Worm (Caenorhabditis elegans) whole organism, early embryonic: Measurements from ENCODE around the gene W07A12.4.

Source experiments
- B0310.2 ChIP-seq: sonication (generic microtip); optimal IDR thresholded peaks from 2 replicates; lab custom pipeline; 2016; ENCODE audit warnings: mild to moderate bottlenecking, missing genetic modification characterization, missing compliant biosample characterization
- F13C5.2 ChIP-seq: sonication (generic microtip); optimal IDR thresholded peaks from 2 replicates; lab custom pipeline; 2017; ENCODE audit warnings: mild to moderate bottlenecking, missing genetic modification characterization, inconsistent platforms, missing compliant biosample characterization
- aly-1 ChIP-seq: sonication (generic microtip); optimal IDR thresholded peaks from 2 replicates; lab custom pipeline; 2016; ENCODE audit warnings: missing genetic modification characterization, missing compliant biosample characterization
- ama-1 ChIP-seq: fragments of 150-350 bp; optimal IDR thresholded peaks from 2 replicates; lab custom pipeline; 2014
- ceh-13 ChIP-seq: fragments of 200-800 bp; sonication (Bioruptor generic); optimal IDR thresholded peaks from 2 replicates; lab custom pipeline; 2018; ENCODE audit warnings: mild to moderate bottlenecking, missing genetic modification characterization, missing compliant biosample characterization
- ceh-36 ChIP-seq: sonication (generic microtip); optimal IDR thresholded peaks from 2 replicates; lab custom pipeline; 2016; ENCODE audit warnings: missing genetic modification characterization, inconsistent platforms, missing compliant biosample characterization
- ets-7 ChIP-seq: sonication (generic microtip); optimal IDR thresholded peaks from 2 replicates; lab custom pipeline; 2016; ENCODE audit warnings: missing genotype, missing genetic modification characterization, missing compliant biosample characterization
- flt-1 ChIP-seq: fragments of 200-800 bp; sonication (Bioruptor generic); IDR thresholded peaks from 2 replicates; pipeline ENCODE4 v1.3.6; 2022; ENCODE audit warnings: missing genetic modification characterization, missing compliant biosample characterization
- hmbx-1 ChIP-seq: sonication (generic microtip); optimal IDR thresholded peaks from 2 replicates; lab custom pipeline; 2016; ENCODE audit warnings: mild to moderate bottlenecking, missing genetic modification characterization, missing compliant biosample characterization
- hmg-4 ChIP-seq: fragments of 200-800 bp; sonication (Bioruptor generic); optimal IDR thresholded peaks from 2 replicates; lab custom pipeline; 2018; ENCODE audit warnings: mild to moderate bottlenecking, missing genetic modification characterization, missing compliant biosample characterization
- hnd-1 ChIP-seq: sonication (generic microtip); optimal IDR thresholded peaks from 2 replicates; lab custom pipeline; 2016; ENCODE audit warnings: missing genetic modification characterization, missing compliant biosample characterization
- pes-1 ChIP-seq: fragments of 200-800 bp; sonication (Bioruptor generic); IDR thresholded peaks from 2 replicates; pipeline ENCODE4 v1.3.6; 2022; ENCODE audit warnings: missing genetic modification reagents, missing genetic modification characterization, missing compliant biosample characterization
- scrt-1 ChIP-seq: fragments of 200-800 bp; sonication (Bioruptor generic); IDR thresholded peaks from 2 replicates; pipeline ENCODE4 v1.3.6; 2022; ENCODE audit warnings: missing genetic modification characterization, missing compliant biosample characterization
- sea-1 ChIP-seq: fragments of 200-800 bp; sonication (Bioruptor generic); conservative IDR thresholded peaks from 2 replicates; pipeline ENCODE4 v1.3.6; 2022; ENCODE audit warnings: missing genetic modification characterization, missing compliant biosample characterization
- tbx-11 ChIP-seq: fragments of 200-800 bp; sonication (Bioruptor generic); IDR thresholded peaks from 2 replicates; pipeline ENCODE4 v1.3.6; 2022; ENCODE audit warnings: missing genetic modification characterization, missing compliant biosample characterization
- tbx-37 ChIP-seq: fragments of 200-800 bp; sonication (Bioruptor generic); conservative IDR thresholded peaks from 2 replicates; pipeline ENCODE4 v1.3.6; 2022; ENCODE audit warnings: missing genetic modification reagents, missing genetic modification characterization, missing compliant biosample characterization
- tra-4 ChIP-seq: sonication (generic microtip); optimal IDR thresholded peaks from 2 replicates; lab custom pipeline; 2017; ENCODE audit warnings: missing genetic modification characterization, missing compliant biosample characterization

Gene W07A12.4

DNA sequence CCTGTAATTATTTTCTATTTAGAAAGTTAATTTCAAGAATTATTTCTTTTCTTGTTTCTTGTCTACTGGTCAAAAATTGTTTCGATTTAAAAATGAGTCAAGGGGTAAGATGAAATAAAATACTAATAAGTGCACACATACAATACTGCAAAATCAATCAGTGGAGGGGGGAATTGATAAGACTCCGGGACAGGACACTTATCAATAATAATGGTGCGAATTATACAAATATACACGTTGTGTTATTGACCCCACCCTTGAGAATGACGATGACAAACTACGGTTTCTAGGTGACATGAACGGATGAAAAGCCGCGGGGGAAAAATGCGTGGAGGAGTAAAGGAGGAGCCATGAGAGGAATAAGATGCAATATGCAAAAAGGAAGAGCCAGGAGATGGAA is 35.1 kb downstream of the W07A12.4 start:
- TF ChIP-seq flt-1 (GFP tag; lab: Robert Waterston, UW) = no peak
- no peak for TF ChIP-seq tra-4 (tag; lab: Kevin White, UChicago)
- TF ChIP-seq aly-1 (tag; lab: Kevin White, UChicago) = no peak
- no peak for TF ChIP-seq pes-1 (GFP tag; lab: Robert Waterston, UW)
- TF ChIP-seq hmg-4 (GFP tag; lab: Kevin White, UChicago) = no peak
- TF ChIP-seq scrt-1 (GFP tag; lab: Robert Waterston, UW) = no peak
- no peak for TF ChIP-seq hnd-1 (tag; lab: Kevin White, UChicago)
- TF ChIP-seq ets-7 (tag; lab: Kevin White, UChicago) = no peak
- no peak for TF ChIP-seq sea-1
- TF ChIP-seq tbx-11 (GFP tag; lab: Robert Waterston, UW) = no peak
- no peak for TF ChIP-seq B0310.2 (tag; lab: Kevin White, UChicago)
- TF ChIP-seq ceh-13 = no peak
- no peak for TF ChIP-seq tbx-37 (GFP tag; lab: Robert Waterston, UW)
- TF ChIP-seq hmbx-1 (tag; lab: Kevin White, UChicago) = no peak
- no peak for TF ChIP-seq ceh-36
- no peak for TF ChIP-seq F13C5.2 (tag; lab: Kevin White, UChicago)
- no peak for TF ChIP-seq ama-1 (lab: Kevin White, UChicago)

DNA sequence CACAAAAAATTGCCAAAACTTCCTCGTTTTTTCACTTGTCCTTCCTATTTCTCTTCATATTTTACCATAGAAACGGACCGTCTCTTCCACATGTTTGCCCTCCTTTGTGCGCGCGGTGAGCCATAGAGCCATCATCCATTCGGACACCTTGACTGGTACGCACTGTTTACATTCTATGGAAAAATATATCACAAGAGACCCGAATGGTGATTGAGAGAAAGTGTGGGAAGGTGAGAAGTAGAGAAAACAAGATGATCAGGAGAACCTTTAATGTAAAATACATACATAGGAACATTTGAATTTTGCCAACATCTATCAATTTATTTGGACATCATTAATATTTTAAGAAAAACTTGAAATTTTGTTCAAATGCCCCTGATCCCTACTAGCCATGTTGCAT is 39.9 kb downstream of the W07A12.4 start:
- TF ChIP-seq ceh-36 (no peak), hmg-4 (GFP tag; lab: Kevin White, UChicago) (no peak), tbx-37 (GFP tag; lab: Robert Waterston, UW) (no peak), sea-1 (no peak), ama-1 (lab: Kevin White, UChicago) (no peak), tbx-11 (GFP tag; lab: Robert Waterston, UW) (no peak), tra-4 (tag; lab: Kevin White, UChicago) (no peak), F13C5.2 (tag; lab: Kevin White, UChicago) (no peak), scrt-1 (GFP tag; lab: Robert Waterston, UW) (no peak), ceh-13 (no peak), pes-1 (GFP tag; lab: Robert Waterston, UW) (no peak), hmbx-1 (tag; lab: Kevin White, UChicago) (no peak), flt-1 (GFP tag; lab: Robert Waterston, UW) (no peak), aly-1 (tag; lab: Kevin White, UChicago) (no peak), hnd-1 (tag; lab: Kevin White, UChicago) (no peak), B0310.2 (tag; lab: Kevin White, UChicago) (no peak)

DNA sequence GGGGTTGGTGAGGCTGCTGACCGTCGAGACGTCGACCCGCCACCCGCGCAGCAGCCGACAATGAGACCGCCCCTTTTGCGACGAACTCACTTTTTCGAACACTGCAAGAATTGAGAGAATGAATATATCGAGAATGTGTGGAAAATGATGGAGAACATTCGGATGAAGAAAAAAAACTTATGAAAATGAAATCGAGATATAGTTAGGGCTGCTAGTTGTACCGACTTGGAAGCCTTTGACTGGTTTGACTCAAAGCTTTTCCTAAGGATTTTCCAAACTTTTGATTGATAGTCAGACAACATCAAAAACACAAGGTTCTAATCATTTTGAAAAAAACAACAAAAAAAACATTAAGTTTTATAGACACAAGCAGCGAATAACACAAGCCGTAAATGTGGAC is 42.3 kb downstream of the W07A12.4 start, which contains the start of gene sym-2:
Gene sym-2, minus strand, starts transcription at position 101 of the 400 bp plus-strand sequence.
- TF ChIP-seq sea-1 (no peak), ets-7 (tag; lab: Kevin White, UChicago) (no peak), B0310.2 (tag; lab: Kevin White, UChicago) (no peak), hmg-4 (GFP tag; lab: Kevin White, UChicago) (no peak)

DNA sequence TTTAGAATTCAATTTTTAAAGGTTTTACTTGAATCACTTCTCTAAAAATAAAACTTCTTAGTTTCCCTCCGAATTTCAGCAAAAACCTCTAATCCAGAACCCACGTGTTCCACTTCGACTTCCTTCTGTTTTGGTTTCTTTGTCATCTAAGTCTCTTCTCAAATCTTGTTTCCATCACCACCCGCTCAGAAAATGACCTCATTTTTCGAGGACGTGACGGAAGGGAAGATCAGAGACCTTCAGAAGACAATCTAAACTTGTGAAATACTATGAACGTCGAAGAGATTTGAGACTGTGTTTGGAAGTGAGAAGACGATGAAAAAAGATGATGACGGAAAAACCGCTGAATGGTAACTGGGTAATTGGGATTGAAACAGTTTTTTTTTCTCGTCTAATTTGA is 43.6 kb downstream of the W07A12.4 start:
- no peak for TF ChIP-seq aly-1 (tag; lab: Kevin White, UChicago)
- TF ChIP-seq hmg-4 (GFP tag; lab: Kevin White, UChicago) = no peak
- TF ChIP-seq ceh-36 = no peak

DNA sequence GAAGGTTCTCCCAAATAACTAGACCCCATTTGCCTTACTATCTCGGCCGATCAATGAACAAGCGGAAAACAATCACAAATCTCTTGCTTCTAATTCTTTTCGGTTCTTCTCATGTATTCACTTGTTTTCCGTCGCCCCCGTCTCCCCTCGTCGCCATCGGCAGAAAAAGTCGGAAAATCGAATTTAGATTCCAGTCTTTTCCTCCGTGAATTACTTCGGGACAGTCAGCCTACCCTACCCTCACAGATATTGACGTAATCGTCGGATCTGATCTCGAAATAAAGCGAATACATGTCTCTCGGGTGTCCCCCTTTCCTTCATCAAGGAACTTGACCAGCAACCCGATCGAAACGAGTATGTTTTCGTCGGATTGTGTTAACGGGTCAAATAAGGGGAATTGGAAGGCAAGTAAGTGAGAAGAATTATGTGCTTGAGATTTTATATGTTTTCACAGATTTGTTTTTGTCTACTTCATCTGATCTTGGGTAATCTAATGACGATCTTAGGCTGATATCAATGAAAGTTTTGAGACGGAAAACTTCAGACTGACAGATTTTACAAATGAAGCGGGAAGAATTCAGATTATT is 44.5 kb downstream of the W07A12.4 start:
- no peak for TF ChIP-seq B0310.2 (tag; lab: Kevin White, UChicago)
- TF ChIP-seq ama-1 (lab: Kevin White, UChicago) = no peak
- no peak for TF ChIP-seq hnd-1 (tag; lab: Kevin White, UChicago)
- TF ChIP-seq pes-1 (GFP tag; lab: Robert Waterston, UW) = no peak
- no peak for TF ChIP-seq ets-7 (tag; lab: Kevin White, UChicago)
- no peak for TF ChIP-seq sea-1
- no peak for TF ChIP-seq tbx-37 (GFP tag; lab: Robert Waterston, UW)
- TF ChIP-seq ceh-13 = no peak

DNA sequence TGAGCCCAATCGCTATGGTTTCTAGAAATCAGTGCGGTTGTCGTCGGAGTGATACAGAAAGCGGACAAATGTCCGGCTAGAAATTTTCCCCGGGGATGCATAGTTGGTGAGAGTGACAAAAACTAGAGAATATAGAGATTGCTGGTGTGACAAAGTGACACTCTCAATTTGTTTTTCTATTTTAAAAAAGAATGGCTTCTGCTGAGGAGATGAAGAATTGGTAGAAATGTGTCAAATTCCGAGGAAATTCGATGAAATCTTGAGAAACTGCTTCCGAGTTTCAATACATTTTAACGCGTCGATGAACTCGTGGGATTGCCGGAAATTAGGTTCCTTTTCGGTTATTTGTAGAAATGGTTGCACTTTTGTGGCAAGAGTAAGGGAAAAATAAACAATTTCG is 48.1 kb downstream of the W07A12.4 start, which contains the start of gene twk-4:
Gene twk-4, minus strand, starts transcription at position 101 of the 400 bp plus-strand sequence.
- no peak for TF ChIP-seq tbx-11 (GFP tag; lab: Robert Waterston, UW)
- TF ChIP-seq tbx-37 (GFP tag; lab: Robert Waterston, UW) = no peak
- TF ChIP-seq pes-1 (GFP tag; lab: Robert Waterston, UW) = no peak
- TF ChIP-seq sea-1 = no peak
- no peak for TF ChIP-seq aly-1 (tag; lab: Kevin White, UChicago)
- TF ChIP-seq hmbx-1 (tag; lab: Kevin White, UChicago) = no peak
- TF ChIP-seq flt-1 (GFP tag; lab: Robert Waterston, UW) = no peak
- no peak for TF ChIP-seq hnd-1 (tag; lab: Kevin White, UChicago)
- no peak for TF ChIP-seq ama-1 (lab: Kevin White, UChicago)
- no peak for TF ChIP-seq tra-4 (tag; lab: Kevin White, UChicago)
- TF ChIP-seq ceh-13 = no peak

DNA sequence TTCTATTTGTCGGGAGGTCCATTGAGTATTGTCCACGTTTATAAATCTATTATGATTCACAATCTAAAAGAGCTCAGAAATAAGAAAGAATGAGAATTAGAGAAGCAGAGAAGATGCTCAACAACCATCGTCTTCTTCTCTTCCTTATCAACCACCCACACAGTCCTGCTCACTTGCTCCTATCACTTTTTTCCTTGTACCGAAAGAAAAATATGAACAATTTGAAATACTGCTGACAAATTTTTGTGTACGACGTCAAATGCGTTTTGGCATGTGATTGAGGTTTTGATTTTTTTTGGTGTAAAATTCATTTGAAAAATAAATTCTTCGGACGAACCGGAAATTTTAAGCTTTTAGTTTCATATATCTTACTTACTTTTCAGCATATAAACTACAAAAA is 50.3 kb downstream of the W07A12.4 start:
- TF ChIP-seq F13C5.2 (tag; lab: Kevin White, UChicago) = no peak
- no peak for TF ChIP-seq flt-1 (GFP tag; lab: Robert Waterston, UW)
- no peak for TF ChIP-seq hmbx-1 (tag; lab: Kevin White, UChicago)
- no peak for TF ChIP-seq ets-7 (tag; lab: Kevin White, UChicago)
- no peak for TF ChIP-seq B0310.2 (tag; lab: Kevin White, UChicago)
- TF ChIP-seq hnd-1 (tag; lab: Kevin White, UChicago) = no peak
- no peak for TF ChIP-seq tbx-37 (GFP tag; lab: Robert Waterston, UW)
- no peak for TF ChIP-seq hmg-4 (GFP tag; lab: Kevin White, UChicago)
- TF ChIP-seq aly-1 (tag; lab: Kevin White, UChicago) = no peak
- TF ChIP-seq ama-1 (lab: Kevin White, UChicago) = no peak
- no peak for TF ChIP-seq tbx-11 (GFP tag; lab: Robert Waterston, UW)
- no peak for TF ChIP-seq ceh-36
- TF ChIP-seq tra-4 (tag; lab: Kevin White, UChicago) = no peak
- no peak for TF ChIP-seq sea-1
- no peak for TF ChIP-seq pes-1 (GFP tag; lab: Robert Waterston, UW)
- no peak for TF ChIP-seq ceh-13
- TF ChIP-seq scrt-1 (GFP tag; lab: Robert Waterston, UW) = no peak
